Fruit fly (Drosophila melanogaster) whole organism, embryonic: Measurements from ENCODE around the gene Kua.

Experiments used
- Bgb ChIP-seq: fragments of 200-800 bp; sonication (Bioruptor generic); IDR thresholded peaks from 2 replicates; pipeline ENCODE4 v1.3.6; 2022; ENCODE audit warnings: missing biosample characterization, missing genetic modification characterization; ENCODE audit not compliant: partially characterized antibody
- CG10431 ChIP-seq: fragments of 200-800 bp; sonication (Bioruptor generic); optimal IDR thresholded peaks from 3 replicates; lab custom pipeline; 2018; ENCODE audit warnings: missing biosample characterization, mild to moderate bottlenecking, missing genetic modification characterization
- CG10543 ChIP-seq: fragments of 200-800 bp; sonication (Bioruptor generic); optimal IDR thresholded peaks from 3 replicates; lab custom pipeline; 2017; ENCODE audit warnings: missing biosample characterization, mild to moderate bottlenecking, missing genetic modification characterization, moderate library complexity
- CG1602 ChIP-seq: fragments of 200-800 bp; sonication (Bioruptor generic); optimal IDR thresholded peaks from 3 replicates; lab custom pipeline; 2016; ENCODE audit warnings: missing biosample characterization, missing genetic modification characterization
- CG17359 ChIP-seq: fragments of 200-800 bp; sonication (Bioruptor generic); optimal IDR thresholded peaks from 3 replicates; lab custom pipeline; 2018; ENCODE audit warnings: missing biosample characterization, mild to moderate bottlenecking, missing genetic modification characterization, moderate library complexity
- CG2116 ChIP-seq: fragments of 200-800 bp; sonication (Bioruptor generic); optimal IDR thresholded peaks from 3 replicates; lab custom pipeline; 2018; ENCODE audit warnings: missing biosample characterization, mild to moderate bottlenecking, missing genetic modification characterization
- CG2199 ChIP-seq: fragments of 200-800 bp; sonication (Bioruptor generic); IDR thresholded peaks from 3 replicates; pipeline ENCODE4 v1.3.6; 2022; ENCODE audit warnings: missing biosample characterization, missing genetic modification characterization
- CG4820 ChIP-seq: fragments of 200-800 bp; sonication (Bioruptor generic); optimal IDR thresholded peaks from 3 replicates; lab custom pipeline; 2016; ENCODE audit warnings: missing biosample characterization, missing genetic modification characterization
- CG5245 ChIP-seq: fragments of 200-800 bp; sonication (Bioruptor generic); optimal IDR thresholded peaks from 3 replicates; lab custom pipeline; 2016; ENCODE audit warnings: missing biosample characterization, missing genetic modification characterization
- CG7556 ChIP-seq: fragments of 200-800 bp; sonication (Bioruptor generic); optimal IDR thresholded peaks from 2 replicates; lab custom pipeline; 2017; ENCODE audit warnings: missing biosample characterization, mild to moderate bottlenecking, missing genetic modification characterization
- CG8388 ChIP-seq: fragments of 200-800 bp; sonication (Bioruptor generic); optimal IDR thresholded peaks from 2 replicates; lab custom pipeline; 2019; ENCODE audit warnings: missing biosample characterization, mild to moderate bottlenecking, missing genetic modification characterization, moderate library complexity
- CG8478 ChIP-seq: fragments of >200 bp; optimal IDR thresholded peaks from 2 replicates; lab custom pipeline; 2018
- D ChIP-seq, 2 experiments: fragments of 200-800 bp in 1 of 2; fragments of >200 bp in 1 of 2; sonication (Bioruptor generic) in 1 of 2; optimal IDR thresholded peaks; 2 replicates in 1 of 2; 3 replicates in 1 of 2; lab custom pipeline; 2017; ENCODE audit warnings: mild to moderate bottlenecking in 1 of 2, missing biosample characterization in 1 of 2, missing genetic modification characterization in 1 of 2, missing genetic modification reagents in 1 of 2
- Dbx ChIP-seq: fragments of 200-800 bp; sonication (Bioruptor generic); IDR thresholded peaks from 3 replicates; pipeline ENCODE4 v1.3.6; 2022; ENCODE audit warnings: missing biosample characterization, missing genetic modification characterization
- Doc3 ChIP-seq: fragments of 200-800 bp; sonication (Bioruptor generic); IDR thresholded peaks from 3 replicates; pipeline ENCODE4 v1.3.6; 2022; ENCODE audit warnings: missing biosample characterization, missing genetic modification characterization; ENCODE audit not compliant: partially characterized antibody
- HHEX ChIP-seq: fragments of 200-800 bp; sonication (Bioruptor generic); optimal IDR thresholded peaks from 3 replicates; lab custom pipeline; 2017; ENCODE audit warnings: missing biosample characterization, mild to moderate bottlenecking, missing genetic modification characterization, missing genetic modification reagents
- HLH54F ChIP-seq: fragments of 200-800 bp; sonication (Bioruptor generic); optimal IDR thresholded peaks from 3 replicates; lab custom pipeline; 2016; ENCODE audit warnings: missing biosample characterization, missing genetic modification characterization
- HmgZ ChIP-seq: fragments of 200-800 bp; sonication (Bioruptor generic); optimal IDR thresholded peaks from 2 replicates; lab custom pipeline; 2018; ENCODE audit warnings: missing biosample characterization, mild to moderate bottlenecking, missing genetic modification characterization
- Hr39 ChIP-seq: fragments of >200 bp; optimal IDR thresholded peaks from 2 replicates; lab custom pipeline; 2017
- Hsf ChIP-seq: fragments of 200-800 bp; sonication (Bioruptor generic); optimal IDR thresholded peaks from 3 replicates; lab custom pipeline; 2016; ENCODE audit warnings: missing biosample characterization, missing genetic modification characterization
- MBD-R2 ChIP-seq: fragments of 200-800 bp; sonication (Bioruptor generic); IDR thresholded peaks from 2 replicates; pipeline ENCODE4 v1.3.6; 2022; ENCODE audit warnings: missing biosample characterization, missing genetic modification characterization
- Mes4 ChIP-seq: fragments of 200-800 bp; sonication (Bioruptor generic); optimal IDR thresholded peaks from 2 replicates; lab custom pipeline; 2016; ENCODE audit warnings: missing biosample characterization, missing genetic modification characterization
- NC2β ChIP-seq: fragments of 200-800 bp; sonication (Bioruptor generic); optimal IDR thresholded peaks from 2 replicates; lab custom pipeline; 2016; ENCODE audit warnings: missing biosample characterization, missing genetic modification characterization
- Poxn ChIP-seq: fragments of 200-800 bp; sonication (Bioruptor generic); IDR thresholded peaks from 2 replicates; pipeline ENCODE4 v1.3.6; 2022; ENCODE audit warnings: missing biosample characterization, missing genetic modification characterization
- Sox100B ChIP-seq: fragments of 200-800 bp; sonication (Bioruptor generic); optimal IDR thresholded peaks from 3 replicates; lab custom pipeline; 2018; ENCODE audit warnings: missing biosample characterization, mild to moderate bottlenecking, missing genetic modification characterization
- Sox102F ChIP-seq: fragments of 200-800 bp; sonication (Bioruptor generic); optimal IDR thresholded peaks from 2 replicates; lab custom pipeline; 2018; ENCODE audit warnings: missing biosample characterization, mild to moderate bottlenecking, missing genetic modification characterization, moderate library complexity
- TFAM ChIP-seq: fragments of 200-800 bp; sonication (Bioruptor generic); optimal IDR thresholded peaks from 2 replicates; lab custom pipeline; 2017; ENCODE audit warnings: missing biosample characterization, missing genetic modification characterization, inconsistent platforms
- Tbp ChIP-seq: fragments of >200 bp; optimal IDR thresholded peaks from 2 replicates; lab custom pipeline; 2018; ENCODE audit warnings: missing biosample characterization, missing genetic modification characterization
- Xrp1 ChIP-seq: fragments of 200-800 bp; sonication (Bioruptor generic); IDR thresholded peaks from 2 replicates; pipeline ENCODE4 v1.3.6; 2022; ENCODE audit warnings: missing biosample characterization, missing genetic modification characterization
- ac ChIP-seq: fragments of 200-800 bp; sonication (Bioruptor generic); optimal IDR thresholded peaks from 3 replicates; lab custom pipeline; 2017; ENCODE audit warnings: missing biosample characterization, mild to moderate bottlenecking, missing genetic modification characterization
- aop ChIP-seq: fragments of 200-800 bp; sonication (Bioruptor generic); IDR thresholded peaks from 2 replicates; pipeline ENCODE4 v1.3.6; 2022; ENCODE audit warnings: missing biosample characterization, missing genetic modification characterization
- az2 ChIP-seq: fragments of 200-800 bp; sonication (Bioruptor generic); optimal IDR thresholded peaks from 3 replicates; lab custom pipeline; 2016; ENCODE audit warnings: missing biosample characterization, missing genetic modification characterization
- cad ChIP-seq: fragments of >200 bp; optimal IDR thresholded peaks from 2 replicates; lab custom pipeline; 2017; ENCODE audit warnings: missing biosample characterization, missing genetic modification characterization
- chn ChIP-seq: fragments of 200-800 bp; sonication (Bioruptor generic); optimal IDR thresholded peaks from 2 replicates; lab custom pipeline; 2016; ENCODE audit warnings: missing biosample characterization, missing genetic modification characterization
- corto ChIP-seq: fragments of 200-800 bp; sonication (Bioruptor generic); optimal IDR thresholded peaks from 2 replicates; lab custom pipeline; 2016; ENCODE audit warnings: missing biosample characterization, mild to moderate bottlenecking, missing genetic modification characterization, moderate library complexity
- crol ChIP-seq: fragments of 200-800 bp; sonication (Bioruptor generic); IDR thresholded peaks from 2 replicates; pipeline ENCODE4 v1.3.6; 2022; ENCODE audit warnings: missing biosample characterization, missing genetic modification characterization
- dan ChIP-seq: fragments of 200-800 bp; sonication (Bioruptor generic); IDR thresholded peaks from 2 replicates; pipeline ENCODE4 v1.3.6; 2022; ENCODE audit warnings: missing biosample characterization, missing genetic modification characterization
- fd102C ChIP-seq: fragments of 200-800 bp; sonication (Bioruptor generic); optimal IDR thresholded peaks from 2 replicates; lab custom pipeline; 2018; ENCODE audit warnings: missing biosample characterization, mild to moderate bottlenecking, missing genetic modification characterization, moderate library complexity
- fu2 ChIP-seq: fragments of 200-800 bp; sonication (Bioruptor generic); optimal IDR thresholded peaks from 2 replicates; lab custom pipeline; 2016; ENCODE audit warnings: missing biosample characterization, missing genetic modification characterization
- gcm ChIP-seq: fragments of 200-800 bp; sonication (Bioruptor generic); optimal IDR thresholded peaks from 2 replicates; lab custom pipeline; 2019; ENCODE audit warnings: missing biosample characterization, mild to moderate bottlenecking, missing genetic modification characterization, moderate library complexity
- ind ChIP-seq: fragments of 200-800 bp; sonication (Bioruptor generic); optimal IDR thresholded peaks from 3 replicates; lab custom pipeline; 2016; ENCODE audit warnings: missing biosample characterization, missing genetic modification characterization
- ken ChIP-seq: fragments of 200-800 bp; sonication (Bioruptor generic); IDR thresholded peaks from 3 replicates; pipeline ENCODE4 v1.3.6; 2022; ENCODE audit warnings: missing biosample characterization, missing genetic modification characterization
- nau ChIP-seq: fragments of 200-800 bp; sonication (Bioruptor generic); optimal IDR thresholded peaks from 3 replicates; lab custom pipeline; 2017; ENCODE audit warnings: missing biosample characterization, mild to moderate bottlenecking, missing genetic modification characterization, missing genetic modification reagents
- nerfin-2 ChIP-seq: fragments of 200-800 bp; sonication (Bioruptor generic); IDR thresholded peaks from 2 replicates; pipeline ENCODE4 v1.3.6; 2022; ENCODE audit warnings: missing biosample characterization, missing genetic modification characterization; ENCODE audit not compliant: partially characterized antibody
- org-1 ChIP-seq: fragments of 200-800 bp; sonication (Bioruptor generic); optimal IDR thresholded peaks from 2 replicates; lab custom pipeline; 2017; ENCODE audit warnings: missing biosample characterization, missing genetic modification characterization
- slp2 ChIP-seq: fragments of 200-800 bp; sonication (Bioruptor generic); optimal IDR thresholded peaks from 2 replicates; lab custom pipeline; 2016; ENCODE audit warnings: missing biosample characterization, missing genetic modification characterization
- sr ChIP-seq: fragments of 200-800 bp; sonication (Bioruptor generic); IDR thresholded peaks from 3 replicates; pipeline ENCODE4 v1.3.6; 2022; ENCODE audit warnings: missing biosample characterization, missing genetic modification characterization
- tll ChIP-seq, 2 experiments: fragments of 200-800 bp in 1 of 2; fragments of >200 bp in 1 of 2; sonication (Bioruptor generic) in 1 of 2; optimal IDR thresholded peaks; 2 replicates each; lab custom pipeline; 2017 to 2019; ENCODE audit warnings: missing biosample characterization in 2 of 2, missing genetic modification characterization in 2 of 2, mild to moderate bottlenecking in 1 of 2, moderate library complexity in 1 of 2
- vfl ChIP-seq: fragments of 200-800 bp; sonication (Bioruptor generic); optimal IDR thresholded peaks from 2 replicates; lab custom pipeline; 2016; ENCODE audit warnings: missing biosample characterization, missing genetic modification characterization
- z ChIP-seq: fragments of 200-800 bp; sonication (Bioruptor generic); IDR thresholded peaks from 3 replicates; pipeline ENCODE4 v1.3.6; 2022; ENCODE audit warnings: missing biosample characterization, missing genetic modification characterization
- zf30C ChIP-seq: fragments of 200-800 bp; sonication (Bioruptor generic); optimal IDR thresholded peaks from 3 replicates; lab custom pipeline; 2018; ENCODE audit warnings: missing biosample characterization, mild to moderate bottlenecking, missing genetic modification characterization

Kua gene

dm6 chr2L:20097105-20097631 lies at the start of gene Kua, which contains the start of gene mRpS18B (continued):
- TF ChIP-seq TFAM (GFP tag; lab: Kevin White, UChicago) = no peak
- peak; percentile 35 for TF ChIP-seq HHEX (GFP tag; lab: Kevin White, UChicago)
- TF ChIP-seq D (optimal IDR thresholded peaks at IDR 0.05; lab: Kevin White, UChicago) = no peak
- peak; percentile 21 for TF ChIP-seq D (GFP tag; optimal IDR thresholded peaks at IDR 0.05; lab: Kevin White, UChicago)
- peak; percentile 46; the same call in 2 of the 3 replicates for TF ChIP-seq Doc3 (GFP tag; lab: Robert Waterston, UW)
- TF ChIP-seq Sox102F (GFP tag; lab: Kevin White, UChicago) = peak; percentile 71
- TF ChIP-seq chn (GFP tag; lab: Kevin White, UChicago) = no peak
- peak; percentile 58 for TF ChIP-seq CG17359 (tag; lab: Kevin White, UChicago)
- no peak for TF ChIP-seq Tbp (GFP tag; lab: Kevin White, UChicago)
- TF ChIP-seq CG8478 (lab: Kevin White, UChicago) = no peak
- no peak for TF ChIP-seq cad (GFP tag; lab: Kevin White, UChicago)
- TF ChIP-seq CG2199 (GFP tag; lab: Robert Waterston, UW) = no peak
- TF ChIP-seq tll (GFP tag; optimal IDR thresholded peaks at IDR 0.05; lab: Kevin White, UChicago) = no peak
- TF ChIP-seq CG5245 (GFP tag; lab: Kevin White, UChicago) = no peak
- no peak for TF ChIP-seq HLH54F (GFP tag; lab: Kevin White, UChicago)
- TF ChIP-seq Hr39 (lab: Kevin White, UChicago) = no peak
- TF ChIP-seq slp2 (GFP tag; lab: Kevin White, UChicago) = no peak
- peak; percentile 25 for TF ChIP-seq CG1602 (GFP tag; lab: Kevin White, UChicago)
- TF ChIP-seq fd102C (GFP tag; lab: Kevin White, UChicago) = no peak
- TF ChIP-seq vfl (GFP tag; lab: Kevin White, UChicago) = no peak
- no peak for TF ChIP-seq nerfin-2 (GFP tag; lab: Robert Waterston, UW)
- peak; percentile 62 for TF ChIP-seq Sox100B (GFP tag; lab: Kevin White, UChicago)
- no peak for TF ChIP-seq fu2 (GFP tag; lab: Kevin White, UChicago)
- TF ChIP-seq MBD-R2 = peak; percentile 88
- TF ChIP-seq ac (GFP tag; lab: Kevin White, UChicago) = no peak
- no peak for TF ChIP-seq org-1 (GFP tag; lab: Kevin White, UChicago)
- no peak for TF ChIP-seq crol (GFP tag; lab: Robert Waterston, UW)
- TF ChIP-seq gcm (GFP tag; lab: Kevin White, UChicago) = no peak
- TF ChIP-seq CG8388 = peak; percentile 41
- TF ChIP-seq sr (GFP tag; lab: Robert Waterston, UW) = no peak
- TF ChIP-seq z (GFP tag; lab: Robert Waterston, UW) = no peak
- peak; percentile 4 for TF ChIP-seq CG10543 (GFP tag; lab: Kevin White, UChicago)
- TF ChIP-seq corto (GFP tag; lab: Kevin White, UChicago) = no peak
- TF ChIP-seq CG4820 = peak; percentile 26
- TF ChIP-seq HmgZ (tag; lab: Kevin White, UChicago) = peak; percentile 47
- TF ChIP-seq CG7556 (GFP tag; lab: Kevin White, UChicago) = peak; percentile 38
- TF ChIP-seq NC2β = no peak
- TF ChIP-seq Dbx (GFP tag; lab: Robert Waterston, UW) = peak; percentile 72; the same call in 2 of the 3 replicates
- peak; percentile 71 for TF ChIP-seq ken (GFP tag; lab: Robert Waterston, UW)
- no peak for TF ChIP-seq aop (GFP tag; lab: Robert Waterston, UW)
- peak; percentile 70 for TF ChIP-seq Bgb
- peak; percentile 53 for TF ChIP-seq ind (GFP tag; lab: Kevin White, UChicago)
- TF ChIP-seq Mes4 (GFP tag; lab: Kevin White, UChicago) = no peak
- TF ChIP-seq az2 (GFP tag; lab: Kevin White, UChicago) = peak; percentile 57
- no peak for TF ChIP-seq CG10431 (GFP tag; lab: Kevin White, UChicago)
- TF ChIP-seq dan (GFP tag; lab: Robert Waterston, UW) = no peak
- no peak for TF ChIP-seq zf30C (GFP tag; lab: Kevin White, UChicago)
- no peak for TF ChIP-seq Poxn (GFP tag; lab: Robert Waterston, UW)
- TF ChIP-seq Hsf = peak; percentile 53
- TF ChIP-seq nau (GFP tag; lab: Kevin White, UChicago) = no peak
- peak; percentile 53; the same call in 1 of the 2 replicates for TF ChIP-seq Xrp1 (GFP tag; lab: Robert Waterston, UW)
- TF ChIP-seq CG2116 (GFP tag; lab: Kevin White, UChicago) = peak; percentile 48
